Worm (Caenorhabditis elegans): ENCODE results near the gene moma-1.

DNA sequence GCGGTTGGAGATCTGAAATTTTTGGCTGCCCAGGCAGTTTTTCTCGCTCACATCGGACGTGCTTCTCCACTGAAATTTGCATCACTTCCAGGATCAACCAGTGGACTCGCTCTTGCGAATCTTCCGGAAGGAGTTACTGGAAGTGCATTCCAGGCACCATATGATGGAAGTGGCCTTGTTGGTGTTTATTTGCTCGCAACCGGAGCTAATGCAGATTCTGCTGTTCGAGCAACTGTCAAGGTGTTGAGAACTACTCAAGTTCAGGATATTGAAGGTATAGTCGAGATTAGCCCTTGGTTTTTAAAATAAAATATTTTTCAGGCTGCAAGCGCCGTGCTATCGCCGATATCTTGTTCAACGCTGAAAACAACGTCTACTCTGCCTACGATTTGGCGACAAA is 28.6 kb upstream of the moma-1 start:
- TF ChIP-seq sox-4 (tag; optimal IDR thresholded peaks at IDR 0.05) = no peak
- TF ChIP-seq lsy-2 (tag; optimal IDR thresholded peaks at IDR 0.05) = no peak
- no peak for TF ChIP-seq ama-1 (optimal IDR thresholded peaks at IDR 0.05)
- no peak for TF ChIP-seq ceh-88 (GFP tag; IDR thresholded peaks at IDR 0.05)
- no peak for TF ChIP-seq nhr-237 (tag; optimal IDR thresholded peaks at IDR 0.05)
- no peak for TF ChIP-seq mep-1 (tag; optimal IDR thresholded peaks at IDR 0.05)
- TF ChIP-seq C34B4.2 (tag; optimal IDR thresholded peaks at IDR 0.05) = no peak
- TF ChIP-seq aha-1 (tag; optimal IDR thresholded peaks at IDR 0.05) = no peak
- no peak for TF ChIP-seq nhr-11 (tag; optimal IDR thresholded peaks at IDR 0.05)
- no peak for TF ChIP-seq ces-1 (GFP tag; optimal IDR thresholded peaks at IDR 0.05)
